Worm (Caenorhabditis elegans) whole organism, L4 larva: ENCODE measurements around the gene B0252.8.

Experiments
- R02D3.7 ChIP-seq: fragments of 150-350 bp; sonication (generic microtip); optimal IDR thresholded peaks from 3 replicates; lab custom pipeline; 2014; ENCODE audit warnings: missing biosample characterization, missing genetic modification characterization
- T26A8.4 ChIP-seq: fragments of 200-800 bp; sonication (Bioruptor generic); IDR thresholded peaks from 2 replicates; pipeline ENCODE4 v1.3.6; 2022; ENCODE audit warnings: missing genetic modification characterization, missing compliant biosample characterization
- aly-2 ChIP-seq: sonication (generic microtip); optimal IDR thresholded peaks from 2 replicates; lab custom pipeline; 2018; ENCODE audit warnings: missing biosample characterization, missing genetic modification characterization
- ama-1 ChIP-seq: fragments of 150-350 bp; optimal IDR thresholded peaks from 2 replicates; lab custom pipeline; 2014; ENCODE audit warnings: inconsistent platforms, mixed read lengths
- ceh-28 ChIP-seq: fragments of 150-350 bp; optimal IDR thresholded peaks from 2 replicates; lab custom pipeline; 2014; ENCODE audit warnings: missing biosample characterization, missing genetic modification reagents, missing genetic modification characterization
- ceh-82 ChIP-seq: sonication (generic microtip); optimal IDR thresholded peaks from 2 replicates; lab custom pipeline; 2017; ENCODE audit warnings: missing biosample characterization, missing genetic modification characterization
- ces-1 ChIP-seq: fragments of 150-350 bp; sonication (generic microtip); optimal IDR thresholded peaks from 4 replicates; lab custom pipeline; 2014; ENCODE audit warnings: missing biosample characterization, missing genetic modification reagents, missing genetic modification characterization
- daf-16 ChIP-seq, 3 experiments: sonication (generic microtip); optimal IDR thresholded peaks; 2 replicates each; lab custom pipeline; 2016 to 2017; ENCODE audit warnings: missing genetic modification characterization in 3 of 3, missing genetic modification reagents in 3 of 3, mild to moderate bottlenecking in 2 of 3, missing compliant biosample characterization in 2 of 3, missing biosample characterization in 1 of 3, moderate library complexity in 1 of 3
- lsy-2 ChIP-seq, 2 experiments: fragments of 150-350 bp in 1 of 2; sonication (generic microtip) in 1 of 2; optimal IDR thresholded peaks; 2 replicates each; lab custom pipeline; 2014 to 2017; ENCODE audit warnings: missing biosample characterization in 2 of 2, missing genetic modification characterization in 2 of 2
- nhr-77 ChIP-seq: fragments of 150-350 bp; optimal IDR thresholded peaks from 2 replicates; lab custom pipeline; 2014; ENCODE audit warnings: missing biosample characterization, missing genetic modification characterization
- snpc-1.2 ChIP-seq: fragments of 200-800 bp; sonication (Bioruptor generic); IDR thresholded peaks from 2 replicates; pipeline ENCODE4 v1.3.6; 2022; ENCODE audit warnings: missing genetic modification reagents, missing genetic modification characterization, missing compliant biosample characterization
- unc-130 ChIP-seq: sonication (generic microtip); optimal IDR thresholded peaks from 2 replicates; lab custom pipeline; 2016; ENCODE audit warnings: missing genetic modification reagents, missing genetic modification characterization, missing compliant biosample characterization
- zag-1 ChIP-seq: fragments of 150-350 bp; optimal IDR thresholded peaks from 2 replicates; lab custom pipeline; 2014; ENCODE audit warnings: missing biosample characterization, missing genetic modification characterization

ce11 chrII:6923792-6924191 lies 7.8 kb downstream of the B0252.8 start:
- no peak for TF ChIP-seq daf-16 (GFP tag; optimal IDR thresholded peaks at IDR 0.05; lab: Kevin White, UChicago)
- no peak for TF ChIP-seq daf-16 (tag; optimal IDR thresholded peaks at IDR 0.05; lab: Kevin White, UChicago)
- TF ChIP-seq R02D3.7 (tag; lab: Kevin White, UChicago), result no peak
- no peak for TF ChIP-seq unc-130 (GFP tag; lab: Kevin White, UChicago)
- no peak for TF ChIP-seq zag-1 (tag; lab: Kevin White, UChicago)
- TF ChIP-seq lsy-2 (tag; optimal IDR thresholded peaks at IDR 0.05; lab: Kevin White, UChicago), result no peak
- TF ChIP-seq ceh-28 (tag; lab: Kevin White, UChicago), result no peak
- TF ChIP-seq T26A8.4 (GFP tag; lab: Robert Waterston, UW), result no peak
- TF ChIP-seq snpc-1.2 (GFP tag; lab: Robert Waterston, UW), result no peak
- TF ChIP-seq ces-1, result no peak
- no peak for TF ChIP-seq ceh-82 (tag; lab: Kevin White, UChicago)
- TF ChIP-seq nhr-77, result no peak
- TF ChIP-seq aly-2, result no peak
- no peak for TF ChIP-seq ama-1 (lab: Kevin White, UChicago)
